Worm (Caenorhabditis elegans): ENCODE measurements around the gene F47B8.3.

DNA sequence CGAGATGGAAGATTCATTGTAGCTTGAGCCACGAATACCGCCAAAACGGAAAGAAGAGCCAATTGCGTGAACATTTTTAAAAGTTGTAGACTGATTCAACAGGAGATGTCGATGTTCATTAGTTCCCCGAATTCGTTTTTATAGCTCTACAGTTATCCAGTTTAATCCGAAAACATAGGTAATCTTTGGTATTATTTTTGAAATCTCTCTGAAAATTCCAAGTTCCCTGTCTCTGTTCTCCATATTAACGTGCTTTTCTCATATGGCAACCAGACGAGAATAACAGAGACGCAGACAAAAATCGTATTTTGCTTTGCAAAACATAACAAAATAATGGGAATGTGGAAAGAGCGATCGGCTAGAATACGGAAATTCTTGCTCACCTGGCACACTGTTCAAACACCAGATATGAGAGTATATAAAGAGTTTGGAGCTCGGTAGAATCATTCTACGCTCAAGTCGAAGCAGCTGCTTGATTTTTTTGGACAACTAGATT is 23.2 kb downstream of the F47B8.3 start, which contains the start of the genes spig-3 and F14D7.12:
- no peak for TF ChIP-seq dmd-4 (tag; optimal IDR thresholded peaks at IDR 0.05; ENCODE audit: borderline replicate concordance)
- no peak for TF ChIP-seq ama-1 (optimal IDR thresholded peaks at IDR 0.05)
- TF ChIP-seq pha-4 (tag; optimal IDR thresholded peaks at IDR 0.05) = no peak
- no peak for TF ChIP-seq unc-55 (GFP tag; optimal IDR thresholded peaks at IDR 0.05)
- no peak for TF ChIP-seq lin-11 (tag; optimal IDR thresholded peaks at IDR 0.05)

Measured in whole organism, late embryonic.